Worm (Caenorhabditis elegans): ENCODE measurements around the gene sru-7.

DNA sequence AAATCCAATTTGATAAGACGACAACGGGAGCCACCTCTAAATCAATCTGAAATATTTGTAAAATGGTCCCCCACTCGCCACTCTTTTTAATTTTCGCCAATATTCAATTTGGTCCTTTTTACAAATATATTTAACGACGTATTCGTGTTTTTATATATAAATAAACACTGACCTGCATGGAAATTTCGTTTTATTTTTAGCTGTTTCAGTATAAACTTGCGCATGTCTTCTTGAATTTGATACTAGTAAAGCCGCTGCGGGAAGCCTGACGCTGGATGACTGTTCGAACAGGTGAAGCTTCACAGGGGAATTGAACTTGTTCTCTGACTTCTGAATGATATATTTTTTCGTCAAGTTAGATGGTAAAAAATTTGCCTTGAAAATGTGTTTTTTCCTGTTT lies 22.2 kb downstream of the sru-7 start:
- no peak for TF ChIP-seq ref-1 (GFP tag; conservative IDR thresholded peaks at IDR 0.05)
- TF ChIP-seq T22C8.4 (GFP tag; IDR thresholded peaks at IDR 0.05): no peak
- no peak for TF ChIP-seq klf-2 (GFP tag; conservative IDR thresholded peaks at IDR 0.05)
- TF ChIP-seq flt-1 (GFP tag; IDR thresholded peaks at IDR 0.05): no peak
- no peak for TF ChIP-seq ztf-29 (GFP tag; IDR thresholded peaks at IDR 0.05)
